Worm (Caenorhabditis elegans) whole organism, L3 larva: ENCODE results near the gene sru-2.

Experiments
- R02D3.7 ChIP-seq: fragments of 150-350 bp; optimal IDR thresholded peaks from 2 replicates; lab custom pipeline; 2014; ENCODE audit warnings: missing biosample characterization, missing genetic modification characterization
- aly-2 ChIP-seq: fragments of 150-350 bp; optimal IDR thresholded peaks from 2 replicates; lab custom pipeline; 2014; ENCODE audit warnings: missing biosample characterization, missing genetic modification characterization
- daf-12 ChIP-seq: fragments of 150-350 bp; optimal IDR thresholded peaks from 2 replicates; lab custom pipeline; 2014; ENCODE audit warnings: missing biosample characterization, missing genetic modification reagents, missing genetic modification characterization
- egl-27 ChIP-seq: sonication (generic microtip); optimal IDR thresholded peaks from 4 replicates; lab custom pipeline; 2017; ENCODE audit warnings: missing biosample characterization, missing genetic modification reagents, missing genetic modification characterization
- elt-3 ChIP-seq, 3 experiments: fragments of 150-350 bp in 1 of 3; sonication (generic microtip) in 2 of 3; optimal IDR thresholded peaks; 2 replicates in 2 of 3; 4 replicates in 1 of 3; lab custom pipeline; 2014 to 2017; ENCODE audit warnings: missing biosample characterization in 3 of 3, missing genetic modification characterization in 3 of 3
- jun-1 ChIP-seq: fragments of 150-350 bp; optimal IDR thresholded peaks from 2 replicates; lab custom pipeline; 2014; ENCODE audit warnings: missing biosample characterization, missing genetic modification reagents, missing genetic modification characterization
- lin-39 ChIP-seq: fragments of 150-350 bp; optimal IDR thresholded peaks from 2 replicates; lab custom pipeline; 2018; ENCODE audit warnings: missing biosample characterization, missing genetic modification reagents, missing genetic modification characterization
- nfya-1 ChIP-seq: sonication (generic microtip); optimal IDR thresholded peaks from 2 replicates; lab custom pipeline; 2017; ENCODE audit warnings: missing genetic modification characterization, mild to moderate bottlenecking, missing compliant biosample characterization, antibody characterized with exemption, moderate library complexity; ENCODE audit not compliant: insufficient read depth
- skn-1 ChIP-seq: fragments of 150-350 bp; optimal IDR thresholded peaks from 2 replicates; lab custom pipeline; 2014; ENCODE audit warnings: missing biosample characterization, missing genetic modification characterization
- snpc-4 ChIP-seq: fragments of 150-350 bp; optimal IDR thresholded peaks from 2 replicates; lab custom pipeline; 2014; ENCODE audit warnings: missing biosample characterization, missing genetic modification characterization
- unc-62 ChIP-seq: fragments of 150-350 bp; sonication (generic microtip); optimal IDR thresholded peaks from 4 replicates; lab custom pipeline; 2014; ENCODE audit warnings: missing biosample characterization, missing genetic modification reagents, missing genetic modification characterization
- ztf-4 ChIP-seq: fragments of 150-350 bp; optimal IDR thresholded peaks from 2 replicates; lab custom pipeline; 2014; ENCODE audit warnings: missing biosample characterization, missing genetic modification characterization

DNA sequence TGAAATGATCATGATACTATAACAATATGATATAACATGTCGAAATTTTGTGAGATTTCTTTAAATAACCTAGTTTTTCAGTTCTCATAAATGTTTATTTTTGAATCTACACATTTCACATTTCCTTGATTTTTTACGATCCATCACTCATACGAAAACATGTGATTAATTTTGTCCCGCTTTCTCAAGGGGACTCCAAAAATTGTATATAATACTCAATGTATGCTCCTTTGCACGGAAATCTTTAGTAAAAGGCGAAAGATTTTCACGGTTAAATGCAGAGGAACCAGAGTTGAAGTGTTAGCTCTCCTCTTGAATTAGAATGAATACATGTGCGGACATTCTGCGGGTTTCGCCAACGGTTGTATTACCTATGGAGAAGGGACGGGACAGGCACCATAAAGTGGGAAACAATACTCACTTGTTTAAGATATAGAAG lies 21.7 kb upstream of the sru-2 start:
- TF ChIP-seq jun-1 (tag; lab: Kevin White, UChicago), result no peak
- TF ChIP-seq egl-27 (tag; lab: Kevin White, UChicago), result no peak
- no peak for TF ChIP-seq R02D3.7 (tag; lab: Kevin White, UChicago)
- no peak for TF ChIP-seq skn-1
- no peak for TF ChIP-seq ztf-4 (tag; lab: Kevin White, UChicago)
- TF ChIP-seq aly-2 (tag; lab: Kevin White, UChicago), result no peak
- no peak for TF ChIP-seq unc-62
- no peak for TF ChIP-seq elt-3 (tag; optimal IDR thresholded peaks at IDR 0.05; lab: Kevin White, UChicago)
- peak; percentile 81 for TF ChIP-seq snpc-4 (tag; lab: Kevin White, UChicago)
- no peak for TF ChIP-seq daf-12 (tag; lab: Kevin White, UChicago)
- TF ChIP-seq lin-39 (tag; lab: Kevin White, UChicago), result no peak
- TF ChIP-seq nfya-1 (tag; lab: Kevin White, UChicago), result no peak
